Worm (Caenorhabditis elegans) whole organism, L1 larva: Measurements from ENCODE around the gene athp-1.

ENCODE experiments used
- C34B4.2 ChIP-seq: sonication (generic microtip); optimal IDR thresholded peaks from 2 replicates; lab custom pipeline; 2017; ENCODE audit warnings: mild to moderate bottlenecking, missing genetic modification characterization, missing compliant biosample characterization
- aha-1 ChIP-seq: fragments of 150-350 bp; optimal IDR thresholded peaks from 2 replicates; lab custom pipeline; 2014; ENCODE audit warnings: missing biosample characterization, missing genetic modification characterization
- aly-2 ChIP-seq: fragments of 150-350 bp; optimal IDR thresholded peaks from 2 replicates; lab custom pipeline; 2014; ENCODE audit warnings: missing biosample characterization, missing genetic modification characterization
- ceh-63 ChIP-seq: fragments of 200-800 bp; sonication (Bioruptor generic); optimal IDR thresholded peaks from 2 replicates; lab custom pipeline; 2018; ENCODE audit warnings: mild to moderate bottlenecking, missing genetic modification characterization, missing compliant biosample characterization
- efl-1 ChIP-seq, 4 experiments: fragments of 150-350 bp; optimal IDR thresholded peaks in 3 of 4; peaks in 1 of 4; 1 replicate in 1 of 4; 2 replicates in 3 of 4; lab custom pipeline; 2014; ENCODE audit warnings: missing biosample characterization in 2 of 4, missing genetic modification characterization in 2 of 4, missing genetic modification reagents in 2 of 4
- efl-3 ChIP-seq: fragments of 200-800 bp; sonication (Bioruptor generic); optimal IDR thresholded peaks from 2 replicates; lab custom pipeline; 2018; ENCODE audit warnings: mild to moderate bottlenecking, missing genetic modification characterization, missing compliant biosample characterization
- elt-3 ChIP-seq, 6 experiments: fragments of 150-350 bp in 1 of 6; sonication (generic microtip); optimal IDR thresholded peaks; 2 replicates each; lab custom pipeline; 2017 to 2018; ENCODE audit warnings: missing biosample characterization in 6 of 6, missing genetic modification characterization in 6 of 6, inconsistent platforms in 1 of 6
- isw-1 ChIP-seq: fragments of 200-800 bp; sonication (Bioruptor generic); IDR thresholded peaks from 2 replicates; pipeline ENCODE4 v1.3.6; 2022; ENCODE audit warnings: missing genetic modification characterization, missing compliant biosample characterization
- jun-1 ChIP-seq: fragments of 150-350 bp; optimal IDR thresholded peaks from 2 replicates; lab custom pipeline; 2014; ENCODE audit warnings: missing biosample characterization, missing genetic modification reagents, missing genetic modification characterization
- nhr-19 ChIP-seq: fragments of 200-800 bp; sonication (Bioruptor generic); conservative IDR thresholded peaks from 2 replicates; pipeline ENCODE4 v1.3.6; 2022; ENCODE audit warnings: missing genetic modification characterization, missing compliant biosample characterization
- nhr-47 ChIP-seq: sonication (generic microtip); optimal IDR thresholded peaks from 2 replicates; lab custom pipeline; 2016; ENCODE audit warnings: mild to moderate bottlenecking, missing genetic modification characterization, moderate library complexity, missing compliant biosample characterization
- nhr-71 ChIP-seq: sonication (generic microtip); optimal IDR thresholded peaks from 2 replicates; lab custom pipeline; 2016; ENCODE audit warnings: mild to moderate bottlenecking, missing genetic modification characterization, moderate library complexity, missing compliant biosample characterization
- snu-23 ChIP-seq: sonication (generic microtip); optimal IDR thresholded peaks from 2 replicates; lab custom pipeline; 2016; ENCODE audit warnings: missing genetic modification characterization, missing compliant biosample characterization
- swsn-7 ChIP-seq: sonication (generic microtip); optimal IDR thresholded peaks from 2 replicates; lab custom pipeline; 2016; ENCODE audit warnings: missing genetic modification characterization, missing compliant biosample characterization
- unc-86 ChIP-seq: sonication (generic microtip); optimal IDR thresholded peaks from 2 replicates; lab custom pipeline; 2016; ENCODE audit warnings: missing genetic modification characterization, missing compliant biosample characterization
- vab-15 ChIP-seq: sonication (generic microtip); optimal IDR thresholded peaks from 2 replicates; lab custom pipeline; 2017; ENCODE audit warnings: missing genotype, mild to moderate bottlenecking, missing genetic modification characterization, missing compliant biosample characterization
- zip-4 ChIP-seq: fragments of 200-800 bp; sonication (Bioruptor generic); optimal IDR thresholded peaks from 2 replicates; lab custom pipeline; 2018; ENCODE audit warnings: mild to moderate bottlenecking, missing genetic modification characterization, moderate library complexity, missing compliant biosample characterization

The athp-1 gene

ce11 chrIII:10939184-10939583 is 57.6 kb downstream of the athp-1 start:
- TF ChIP-seq C34B4.2 (no peak), nhr-71 (tag; lab: Kevin White, UChicago) (no peak), aly-2 (no peak), jun-1 (tag; lab: Kevin White, UChicago) (no peak), swsn-7 (tag; lab: Kevin White, UChicago) (no peak), zip-4 (GFP tag; lab: Kevin White, UChicago) (no peak), vab-15 (no peak), ceh-63 (GFP tag; lab: Kevin White, UChicago) (no peak), aha-1 (tag; lab: Kevin White, UChicago) (no peak), elt-3 (tag; optimal IDR thresholded peaks at IDR 0.05; lab: Kevin White, UChicago) (no peak)

- TF ChIP-seq isw-1 (GFP tag; lab: Robert Waterston, UW) (no peak), nhr-19 (GFP tag; lab: Robert Waterston, UW) (no peak), snu-23 (GFP tag; lab: Kevin White, UChicago) (no peak), aly-2 (no peak), efl-1 (optimal IDR thresholded peaks at IDR 0.05; lab: Kevin White, UChicago) (no peak), efl-1 (GFP tag; optimal IDR thresholded peaks at IDR 0.05 in 1 of 2; lab: Kevin White, UChicago) (peak in 1 of 2 experiments; percentile 7), efl-3 (no peak), nhr-47 (tag; lab: Kevin White, UChicago) (no peak), unc-86 (no peak)
These were observed 61.3 kb downstream of the athp-1 start for ce11 chrIII:10942905-10943304.
